Fruit fly (Drosophila melanogaster) whole organism, embryonic: ENCODE measurements around the gene CG12522.
A peak's percentile ranks its signal among the peaks of the same experiment; 100 is the strongest.

ENCODE experiments used
- ATbp ChIP-seq: fragments of 200-800 bp; sonication (Bioruptor generic); optimal IDR thresholded peaks from 2 replicates; lab custom pipeline; 2017; ENCODE audit warnings: missing biosample characterization, mild to moderate bottlenecking, missing genetic modification characterization, missing genetic modification reagents
- Atf6 ChIP-seq: fragments of 200-800 bp; sonication (Bioruptor generic); IDR thresholded peaks from 2 replicates; pipeline ENCODE4 v1.3.6; 2022; ENCODE audit warnings: missing biosample characterization, missing genetic modification characterization
- B-H1 ChIP-seq: fragments of 200-800 bp; sonication (Bioruptor generic); IDR thresholded peaks from 3 replicates; pipeline ENCODE4 v1.3.6; 2022; ENCODE audit warnings: missing biosample characterization, missing genetic modification characterization
- CG10274 ChIP-seq: fragments of 200-800 bp; sonication (Bioruptor generic); optimal IDR thresholded peaks from 3 replicates; lab custom pipeline; 2017; ENCODE audit warnings: missing biosample characterization, mild to moderate bottlenecking, missing genetic modification characterization
- CG10462 ChIP-seq: fragments of 200-800 bp; sonication (Bioruptor generic); optimal IDR thresholded peaks from 2 replicates; lab custom pipeline; 2016; ENCODE audit warnings: missing biosample characterization, missing genetic modification characterization
- CG12236 ChIP-seq: fragments of 200-800 bp; sonication (Bioruptor generic); optimal IDR thresholded peaks from 2 replicates; lab custom pipeline; 2016; ENCODE audit warnings: missing biosample characterization, missing genetic modification characterization
- CG12744 ChIP-seq: fragments of 200-800 bp; sonication (Bioruptor generic); optimal IDR thresholded peaks from 2 replicates; lab custom pipeline; 2016; ENCODE audit warnings: missing biosample characterization, missing genetic modification characterization
- CG14965 ChIP-seq: fragments of 200-800 bp; sonication (Bioruptor generic); optimal IDR thresholded peaks from 2 replicates; lab custom pipeline; 2016; ENCODE audit warnings: missing biosample characterization, missing genetic modification characterization, borderline replicate concordance
- CG15479 ChIP-seq: fragments of 200-800 bp; sonication (Bioruptor generic); optimal IDR thresholded peaks from 3 replicates; lab custom pipeline; 2019; ENCODE audit warnings: missing biosample characterization, mild to moderate bottlenecking, missing genetic modification characterization, moderate library complexity
- CG1603 ChIP-seq: fragments of 200-800 bp; sonication (Bioruptor generic); optimal IDR thresholded peaks from 2 replicates; lab custom pipeline; 2019; ENCODE audit warnings: missing biosample characterization, mild to moderate bottlenecking, missing genetic modification characterization, moderate library complexity
- CG17802 ChIP-seq: fragments of 200-800 bp; sonication (Bioruptor generic); optimal IDR thresholded peaks from 2 replicates; lab custom pipeline; 2018; ENCODE audit warnings: missing biosample characterization, mild to moderate bottlenecking, missing genetic modification characterization, moderate library complexity
- CG2120 ChIP-seq: fragments of 200-800 bp; sonication (Bioruptor generic); optimal IDR thresholded peaks from 3 replicates; lab custom pipeline; 2016; ENCODE audit warnings: missing biosample characterization, missing genetic modification characterization
- CG30020 ChIP-seq: fragments of 200-800 bp; optimal IDR thresholded peaks from 2 replicates; lab custom pipeline; 2019; ENCODE audit warnings: missing biosample characterization, mild to moderate bottlenecking, missing genetic modification characterization, moderate library complexity
- CG31441 ChIP-seq: fragments of 200-800 bp; sonication (Bioruptor generic); IDR thresholded peaks from 2 replicates; pipeline ENCODE4 v1.3.6; 2022; ENCODE audit warnings: missing biosample characterization, missing genetic modification characterization
- CG34224 ChIP-seq: fragments of 200-800 bp; sonication (Bioruptor generic); IDR thresholded peaks from 3 replicates; pipeline ENCODE4 v1.3.6; 2022; ENCODE audit warnings: missing biosample characterization, missing genetic modification characterization; ENCODE audit not compliant: partially characterized antibody
- CG3838 ChIP-seq: fragments of 200-800 bp; sonication (Bioruptor generic); optimal IDR thresholded peaks from 3 replicates; lab custom pipeline; 2016; ENCODE audit warnings: missing biosample characterization, missing genetic modification characterization
- CG4617 ChIP-seq: fragments of 200-800 bp; sonication (Bioruptor generic); optimal IDR thresholded peaks from 3 replicates; lab custom pipeline; 2016; ENCODE audit warnings: missing biosample characterization, missing genetic modification characterization, borderline replicate concordance
- CG5180 ChIP-seq: fragments of 200-800 bp; sonication (Bioruptor generic); optimal IDR thresholded peaks from 3 replicates; lab custom pipeline; 2017; ENCODE audit warnings: missing biosample characterization, missing genetic modification characterization, mild to moderate bottlenecking, moderate library complexity, missing genetic modification reagents
- CG9876 ChIP-seq: fragments of 200-800 bp; sonication (Bioruptor generic); optimal IDR thresholded peaks from 2 replicates; lab custom pipeline; 2016; ENCODE audit warnings: missing biosample characterization, missing genetic modification characterization
- D ChIP-seq, 2 experiments: fragments of 200-800 bp in 1 of 2; fragments of >200 bp in 1 of 2; sonication (Bioruptor generic) in 1 of 2; optimal IDR thresholded peaks; 2 replicates in 1 of 2; 3 replicates in 1 of 2; lab custom pipeline; 2017; ENCODE audit warnings: mild to moderate bottlenecking in 1 of 2, missing biosample characterization in 1 of 2, missing genetic modification characterization in 1 of 2, missing genetic modification reagents in 1 of 2
- Fer3 ChIP-seq: fragments of 200-800 bp; sonication (Bioruptor generic); optimal IDR thresholded peaks from 2 replicates; lab custom pipeline; 2018; ENCODE audit warnings: missing biosample characterization, mild to moderate bottlenecking, missing genetic modification characterization, moderate library complexity
- HLH3B ChIP-seq: fragments of 200-800 bp; sonication (Bioruptor generic); IDR thresholded peaks from 2 replicates; pipeline ENCODE4 v1.3.6; 2022; ENCODE audit warnings: missing biosample characterization, missing genetic modification characterization
- Lpt ChIP-seq: fragments of >200 bp; optimal IDR thresholded peaks from 2 replicates; lab custom pipeline; 2018; ENCODE audit warnings: missing biosample characterization, missing genetic modification characterization
- MBD-R2 ChIP-seq: fragments of 200-800 bp; sonication (Bioruptor generic); IDR thresholded peaks from 2 replicates; pipeline ENCODE4 v1.3.6; 2022; ENCODE audit warnings: missing biosample characterization, missing genetic modification characterization
- Meics ChIP-seq: fragments of 200-800 bp; sonication (Bioruptor generic); optimal IDR thresholded peaks from 2 replicates; lab custom pipeline; 2017; ENCODE audit warnings: missing biosample characterization, mild to moderate bottlenecking, missing genetic modification characterization
- Mrtf ChIP-seq: fragments of 200-800 bp; sonication (Bioruptor generic); IDR thresholded peaks from 3 replicates; pipeline ENCODE4 v1.3.6; 2022; ENCODE audit warnings: missing biosample characterization, missing genetic modification characterization
- NC2α ChIP-seq: fragments of 200-800 bp; sonication (Bioruptor generic); optimal IDR thresholded peaks from 2 replicates; lab custom pipeline; 2016; ENCODE audit warnings: missing biosample characterization, missing genetic modification characterization
- Tbp ChIP-seq: fragments of >200 bp; optimal IDR thresholded peaks from 2 replicates; lab custom pipeline; 2018; ENCODE audit warnings: missing biosample characterization, missing genetic modification characterization
- Vsx1 ChIP-seq: fragments of 200-800 bp; sonication (Bioruptor generic); optimal IDR thresholded peaks from 2 replicates; lab custom pipeline; 2017; ENCODE audit warnings: missing biosample characterization, mild to moderate bottlenecking, missing genetic modification characterization, missing genetic modification reagents
- Xrp1 ChIP-seq: fragments of 200-800 bp; sonication (Bioruptor generic); IDR thresholded peaks from 2 replicates; pipeline ENCODE4 v1.3.6; 2022; ENCODE audit warnings: missing biosample characterization, missing genetic modification characterization
- ac ChIP-seq: fragments of 200-800 bp; sonication (Bioruptor generic); optimal IDR thresholded peaks from 3 replicates; lab custom pipeline; 2017; ENCODE audit warnings: missing biosample characterization, mild to moderate bottlenecking, missing genetic modification characterization
- amos ChIP-seq: fragments of 200-800 bp; sonication (Bioruptor generic); IDR thresholded peaks from 2 replicates; pipeline ENCODE4 v1.3.6; 2022; ENCODE audit warnings: missing biosample characterization, missing genetic modification characterization; ENCODE audit not compliant: partially characterized antibody
- cas ChIP-seq: fragments of 200-800 bp; sonication (Bioruptor generic); IDR thresholded peaks from 2 replicates; pipeline ENCODE4 v1.3.6; 2022; ENCODE audit warnings: missing biosample characterization, missing genetic modification characterization
- ci ChIP-seq: fragments of 200-800 bp; sonication (Bioruptor generic); IDR thresholded peaks from 3 replicates; pipeline ENCODE4 v1.3.6; 2022; ENCODE audit warnings: missing biosample characterization, missing genetic modification characterization
- da ChIP-seq: fragments of 200-800 bp; sonication (Bioruptor generic); optimal IDR thresholded peaks from 2 replicates; lab custom pipeline; 2016; ENCODE audit warnings: missing biosample characterization, missing genetic modification characterization
- dysf ChIP-seq: fragments of 200-800 bp; sonication (Bioruptor generic); IDR thresholded peaks from 3 replicates; pipeline ENCODE4 v1.3.6; 2022; ENCODE audit warnings: missing biosample characterization, missing genetic modification characterization
- fd96Cb ChIP-seq: fragments of 200-800 bp; sonication (Bioruptor generic); optimal IDR thresholded peaks from 2 replicates; lab custom pipeline; 2018; ENCODE audit warnings: missing biosample characterization, mild to moderate bottlenecking, missing genetic modification characterization, moderate library complexity
- gsb-n ChIP-seq: fragments of 200-800 bp; sonication (Bioruptor generic); optimal IDR thresholded peaks from 3 replicates; lab custom pipeline; 2018; ENCODE audit warnings: missing biosample characterization, mild to moderate bottlenecking, missing genetic modification characterization
- insv ChIP-seq, 2 experiments: fragments of 200-800 bp; sonication (Bioruptor generic); optimal IDR thresholded peaks; 3 replicates each; lab custom pipeline; 2016 to 2018; ENCODE audit warnings: missing biosample characterization in 2 of 2, missing genetic modification characterization in 2 of 2
- lov ChIP-seq, 2 experiments: fragments of 200-800 bp in 1 of 2; fragments of >200 bp in 1 of 2; sonication (Bioruptor generic) in 1 of 2; IDR thresholded peaks in 1 of 2; optimal IDR thresholded peaks in 1 of 2; 2 replicates in 1 of 2; 3 replicates in 1 of 2; pipeline versions ENCODE4 v1.3.6 to Lab custom; 2017 to 2022; ENCODE audit warnings: missing biosample characterization in 1 of 2, missing genetic modification characterization in 1 of 2
- pan ChIP-seq, 4 experiments: fragments of >200 bp in 3 of 4; fragments of 200-800 bp in 1 of 4; sonication (Bioruptor generic) in 1 of 4; optimal IDR thresholded peaks in 3 of 4; IDR thresholded peaks in 1 of 4; 2 replicates each; pipeline versions ENCODE4 v1.3.6 to Lab custom; 2017 to 2022; ENCODE audit warnings: missing biosample characterization in 2 of 4, missing genetic modification characterization in 2 of 4, mixed read lengths in 1 of 4
- pum ChIP-seq: fragments of 200-800 bp; sonication (Bioruptor generic); optimal IDR thresholded peaks from 2 replicates; lab custom pipeline; 2016; ENCODE audit warnings: missing biosample characterization, missing genetic modification characterization
- schlank ChIP-seq: fragments of 200-800 bp; sonication (Bioruptor generic); optimal IDR thresholded peaks from 2 replicates; lab custom pipeline; 2018; ENCODE audit warnings: missing biosample characterization, mild to moderate bottlenecking, missing genetic modification characterization
- slou ChIP-seq: fragments of 200-800 bp; sonication (Bioruptor generic); optimal IDR thresholded peaks from 3 replicates; lab custom pipeline; 2016; ENCODE audit warnings: missing biosample characterization, missing genetic modification characterization
- tll ChIP-seq, 2 experiments: fragments of 200-800 bp in 1 of 2; fragments of >200 bp in 1 of 2; sonication (Bioruptor generic) in 1 of 2; optimal IDR thresholded peaks; 2 replicates each; lab custom pipeline; 2017 to 2019; ENCODE audit warnings: missing biosample characterization in 2 of 2, missing genetic modification characterization in 2 of 2, mild to moderate bottlenecking in 1 of 2, moderate library complexity in 1 of 2
- z ChIP-seq: fragments of 200-800 bp; sonication (Bioruptor generic); IDR thresholded peaks from 3 replicates; pipeline ENCODE4 v1.3.6; 2022; ENCODE audit warnings: missing biosample characterization, missing genetic modification characterization
- zfh1 ChIP-seq: fragments of 200-800 bp; sonication (Bioruptor generic); IDR thresholded peaks from 3 replicates; pipeline ENCODE4 v1.3.6; 2022; ENCODE audit warnings: missing biosample characterization, missing genetic modification characterization

CG12522 gene

DNA sequence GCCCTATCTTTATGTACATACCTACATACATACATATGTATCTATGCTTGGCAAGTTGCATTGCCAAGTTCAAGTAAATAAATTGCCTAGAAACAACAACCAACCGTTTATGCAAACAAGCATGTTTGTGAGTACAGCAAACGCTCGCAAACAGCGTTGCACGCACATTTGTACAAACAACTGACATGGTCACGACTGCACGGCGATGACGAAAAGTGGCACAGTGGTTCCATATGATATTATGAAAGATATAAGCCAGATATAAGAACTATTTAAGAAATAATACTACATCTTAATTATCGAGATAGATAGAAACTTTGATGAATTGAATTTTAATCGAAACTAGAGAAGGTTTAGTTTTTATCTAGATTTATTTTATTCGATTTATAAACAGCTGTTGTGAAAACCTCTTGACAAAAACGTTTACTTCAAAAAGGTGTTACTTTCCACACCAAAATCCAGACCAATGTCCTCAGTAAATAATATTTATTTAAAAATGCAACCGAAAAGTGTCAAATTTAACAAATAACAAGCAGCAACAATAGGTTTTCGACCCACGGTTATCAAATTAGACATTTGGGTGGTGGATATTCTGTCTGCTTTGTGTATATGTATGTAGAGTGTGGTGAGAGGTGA is 18.1 kb upstream of the CG12522 start (continued):
- TF ChIP-seq pan (optimal IDR thresholded peaks at IDR 0.05; lab: Kevin White, UChicago) (no peak), pan (GFP tag; optimal IDR thresholded peaks at IDR 0.05 in 1 of 2, IDR thresholded peaks at IDR 0.05 in 1 of 2) (peak in 1 of 2 experiments; percentile 84), Meics (GFP tag; lab: Kevin White, UChicago) (peak; percentile 81), zfh1 (GFP tag; lab: Robert Waterston, UW) (peak; percentile 88), da (GFP tag; lab: Kevin White, UChicago) (peak; percentile 67), CG5180 (peak; percentile 86), ATbp (GFP tag; lab: Kevin White, UChicago) (peak; percentile 86), D (optimal IDR thresholded peaks at IDR 0.05; lab: Kevin White, UChicago) (no peak), D (GFP tag; optimal IDR thresholded peaks at IDR 0.05; lab: Kevin White, UChicago) (peak; percentile 87), cas (GFP tag; lab: Robert Waterston, UW) (no peak), CG31441 (GFP tag; lab: Robert Waterston, UW) (peak; percentile 97), ac (peak; percentile 75), CG10462 (GFP tag; lab: Kevin White, UChicago) (peak; percentile 92), insv (GFP tag; optimal IDR thresholded peaks at IDR 0.05; lab: Kevin White, UChicago) (peak in 1 of 2 experiments; percentile 62), Atf6 (GFP tag; lab: Robert Waterston, UW) (peak; percentile 83; the same call in 1 of the 2 replicates), CG3838 (GFP tag; lab: Kevin White, UChicago) (peak; percentile 79), CG10274 (GFP tag; lab: Kevin White, UChicago) (peak; percentile 75), Tbp (GFP tag; lab: Kevin White, UChicago) (no peak), slou (GFP tag; lab: Kevin White, UChicago) (peak; percentile 40), MBD-R2 (peak; percentile 23; the same call in 1 of the 2 replicates), schlank (tag; lab: Kevin White, UChicago) (no peak), CG1603 (peak; percentile 71), CG12236 (GFP tag; lab: Kevin White, UChicago) (peak; percentile 82), CG17802 (tag; lab: Kevin White, UChicago) (peak; percentile 3), tll (GFP tag; optimal IDR thresholded peaks at IDR 0.05; lab: Kevin White, UChicago) (peak in 1 of 2 experiments; percentile 74), ci (peak; percentile 88), CG2120 (peak; percentile 76), Vsx1 (GFP tag; lab: Kevin White, UChicago) (peak; percentile 83), CG9876 (GFP tag; lab: Kevin White, UChicago) (peak; percentile 23), CG12744 (peak; percentile 64), pum (GFP tag; lab: Kevin White, UChicago) (peak; percentile 75), Fer3 (tag; lab: Kevin White, UChicago) (peak; percentile 52), B-H1 (peak; percentile 50), gsb-n (peak; percentile 85), fd96Cb (tag; lab: Kevin White, UChicago) (peak; percentile 89), dysf (GFP tag; lab: Robert Waterston, UW) (peak; percentile 87; the same call in 1 of the 3 replicates), z (GFP tag; lab: Robert Waterston, UW) (peak; percentile 76; the same call in 1 of the 3 replicates), Lpt (GFP tag; lab: Kevin White, UChicago) (no peak), CG30020 (tag; lab: Kevin White, UChicago) (peak; percentile 72), NC2α (GFP tag; lab: Kevin White, UChicago) (peak; percentile 87), CG14965 (GFP tag; lab: Kevin White, UChicago) (peak; percentile 65), CG34224 (GFP tag; lab: Robert Waterston, UW) (no peak), CG15479 (GFP tag; lab: Kevin White, UChicago) (peak; percentile 82), Mrtf (peak; percentile 53; the same call in 1 of the 3 replicates), HLH3B (peak; percentile 71), Xrp1 (GFP tag; lab: Robert Waterston, UW) (peak; percentile 87), CG4617 (GFP tag; lab: Kevin White, UChicago) (peak; percentile 64), lov (optimal IDR thresholded peaks at IDR 0.05; lab: Kevin White, UChicago) (no peak), lov (GFP tag; IDR thresholded peaks at IDR 0.05; lab: Robert Waterston, UW) (peak; percentile 82), amos (GFP tag; lab: Robert Waterston, UW) (no peak)
